Fruit fly (Drosophila melanogaster) S2 (cell line): ENCODE results near the gene CG7289.

ENCODE experiments used
- CG8478 ChIP-seq: fragments of >200 bp; optimal IDR thresholded peaks from 2 replicates; lab custom pipeline; 2018
- CTCF ChIP-seq, 2 experiments: fragments of >200 bp; optimal IDR thresholded peaks; 2 replicates each; lab custom pipeline; 2018

DNA sequence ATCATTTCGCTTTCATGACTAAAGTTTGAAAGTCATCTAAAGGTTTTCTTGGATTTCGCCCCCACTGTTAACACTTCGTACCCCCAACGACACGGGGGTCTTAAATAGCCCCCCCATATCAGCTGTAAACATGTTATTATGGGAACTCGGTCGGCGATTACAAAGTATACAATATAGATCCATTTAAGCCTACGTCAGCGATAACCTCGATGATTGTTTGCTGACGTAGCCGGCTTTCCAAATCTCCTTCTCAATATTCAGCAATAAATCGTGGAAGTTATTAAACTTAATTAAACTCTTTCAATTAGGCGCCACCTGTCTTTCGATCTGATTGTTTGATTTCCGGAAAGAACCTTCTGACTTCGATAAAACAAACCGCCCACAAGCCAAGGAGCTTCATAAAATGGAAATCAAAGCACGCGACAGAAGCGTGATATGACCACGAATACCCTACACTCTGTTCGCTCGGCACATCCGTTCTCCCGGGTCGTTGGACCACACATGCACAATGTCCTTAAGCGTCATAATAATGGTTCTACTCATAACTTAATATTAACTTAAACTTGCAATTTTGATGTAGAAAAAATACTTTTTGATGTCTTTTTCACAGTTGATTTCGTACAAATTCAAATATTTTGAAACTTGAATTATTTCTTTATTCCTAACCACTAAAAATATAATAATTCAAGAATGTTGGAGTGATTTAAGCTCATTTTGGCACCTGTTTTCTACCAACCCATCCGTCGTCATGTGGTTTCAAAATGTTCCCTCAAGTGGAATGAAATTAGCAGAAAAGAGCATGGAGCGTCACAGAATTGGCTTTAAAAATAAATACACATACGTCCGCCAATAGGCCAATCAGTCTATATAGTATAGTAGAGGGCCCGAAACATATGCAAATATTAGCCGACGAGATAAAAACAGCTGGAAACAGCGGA lies 4.6 kb downstream of the CG7289 start:
- TF ChIP-seq CG8478 = no peak
- no peak for TF ChIP-seq CTCF (optimal IDR thresholded peaks at IDR 0.05; lab: Kevin White, UChicago)
